Fruit fly (Drosophila melanogaster) whole organism, embryonic: ENCODE results near the gene lawc.

Experiments used
- Atf6 ChIP-seq: fragments of 200-800 bp; sonication (Bioruptor generic); IDR thresholded peaks from 2 replicates; pipeline ENCODE4 v1.3.6; 2022; ENCODE audit warnings: missing biosample characterization, missing genetic modification characterization
- Blimp-1 ChIP-seq: fragments of 200-800 bp; sonication (Bioruptor generic); optimal IDR thresholded peaks from 3 replicates; lab custom pipeline; 2018; ENCODE audit warnings: missing biosample characterization, missing genetic modification characterization, mild to moderate bottlenecking, moderate library complexity, missing genetic modification reagents
- CG13296 ChIP-seq: fragments of 200-800 bp; sonication (Bioruptor generic); optimal IDR thresholded peaks from 3 replicates; lab custom pipeline; 2018; ENCODE audit warnings: missing biosample characterization, mild to moderate bottlenecking, missing genetic modification characterization
- CG13894 ChIP-seq: fragments of 200-800 bp; sonication (Bioruptor generic); optimal IDR thresholded peaks from 3 replicates; lab custom pipeline; 2018; ENCODE audit warnings: missing biosample characterization, mild to moderate bottlenecking, missing genetic modification characterization, moderate library complexity
- CG14014 ChIP-seq: fragments of 200-800 bp; sonication (Bioruptor generic); IDR thresholded peaks from 2 replicates; pipeline ENCODE4 v1.3.6; 2022; ENCODE audit warnings: missing biosample characterization, missing genetic modification characterization
- CG14860 ChIP-seq: fragments of 200-800 bp; sonication (Bioruptor generic); IDR thresholded peaks from 3 replicates; pipeline ENCODE4 v1.3.6; 2022; ENCODE audit warnings: missing biosample characterization, missing genetic modification characterization; ENCODE audit not compliant: partially characterized antibody
- CG15601 ChIP-seq: fragments of 200-800 bp; sonication (Bioruptor generic); optimal IDR thresholded peaks from 3 replicates; lab custom pipeline; 2019; ENCODE audit warnings: missing biosample characterization, mild to moderate bottlenecking, missing genetic modification characterization, moderate library complexity
- CG17802 ChIP-seq: fragments of 200-800 bp; sonication (Bioruptor generic); optimal IDR thresholded peaks from 2 replicates; lab custom pipeline; 2018; ENCODE audit warnings: missing biosample characterization, mild to moderate bottlenecking, missing genetic modification characterization, moderate library complexity
- CG1832 ChIP-seq: fragments of 200-800 bp; sonication (Bioruptor generic); optimal IDR thresholded peaks from 2 replicates; lab custom pipeline; 2017; ENCODE audit warnings: missing biosample characterization, mild to moderate bottlenecking, missing genetic modification characterization, inconsistent platforms
- CG2129 ChIP-seq: fragments of 200-800 bp; sonication (Bioruptor generic); IDR thresholded peaks from 2 replicates; pipeline ENCODE4 v1.3.6; 2022; ENCODE audit warnings: missing biosample characterization, missing genetic modification characterization; ENCODE audit not compliant: partially characterized antibody
- CG2199 ChIP-seq: fragments of 200-800 bp; sonication (Bioruptor generic); IDR thresholded peaks from 3 replicates; pipeline ENCODE4 v1.3.6; 2022; ENCODE audit warnings: missing biosample characterization, missing genetic modification characterization
- CG31441 ChIP-seq: fragments of 200-800 bp; sonication (Bioruptor generic); IDR thresholded peaks from 2 replicates; pipeline ENCODE4 v1.3.6; 2022; ENCODE audit warnings: missing biosample characterization, missing genetic modification characterization
- CG3281 ChIP-seq: fragments of 200-800 bp; sonication (Bioruptor generic); optimal IDR thresholded peaks from 3 replicates; lab custom pipeline; 2017; ENCODE audit warnings: missing biosample characterization, mild to moderate bottlenecking, missing genetic modification characterization
- CG34376 ChIP-seq: fragments of 200-800 bp; sonication (Bioruptor generic); optimal IDR thresholded peaks from 2 replicates; lab custom pipeline; 2018; ENCODE audit warnings: missing biosample characterization, mild to moderate bottlenecking, missing genetic modification characterization
- CG42726 ChIP-seq: fragments of 200-800 bp; sonication (Bioruptor generic); IDR thresholded peaks from 2 replicates; pipeline ENCODE4 v1.3.6; 2022; ENCODE audit warnings: missing biosample characterization, missing genetic modification characterization; ENCODE audit not compliant: partially characterized antibody
- CG43689 ChIP-seq: fragments of 200-800 bp; sonication (Bioruptor generic); IDR thresholded peaks from 2 replicates; pipeline ENCODE4 v1.3.6; 2022; ENCODE audit warnings: missing biosample characterization, missing genetic modification characterization
- CG4404 ChIP-seq: fragments of 200-800 bp; sonication (Bioruptor generic); IDR thresholded peaks from 2 replicates; pipeline ENCODE4 v1.3.6; 2022; ENCODE audit warnings: missing biosample characterization, missing genetic modification characterization
- CG4424 ChIP-seq: fragments of 200-800 bp; sonication (Bioruptor generic); optimal IDR thresholded peaks from 3 replicates; lab custom pipeline; 2016; ENCODE audit warnings: missing biosample characterization, missing genetic modification characterization
- CG4617 ChIP-seq: fragments of 200-800 bp; sonication (Bioruptor generic); optimal IDR thresholded peaks from 3 replicates; lab custom pipeline; 2016; ENCODE audit warnings: missing biosample characterization, missing genetic modification characterization, borderline replicate concordance
- CG5180 ChIP-seq: fragments of 200-800 bp; sonication (Bioruptor generic); optimal IDR thresholded peaks from 3 replicates; lab custom pipeline; 2017; ENCODE audit warnings: missing biosample characterization, missing genetic modification characterization, mild to moderate bottlenecking, moderate library complexity, missing genetic modification reagents
- CG6654 ChIP-seq: fragments of 200-800 bp; sonication (Bioruptor generic); optimal IDR thresholded peaks from 2 replicates; lab custom pipeline; 2017; ENCODE audit warnings: missing biosample characterization, mild to moderate bottlenecking, missing genetic modification characterization
- CG8388 ChIP-seq: fragments of 200-800 bp; sonication (Bioruptor generic); optimal IDR thresholded peaks from 2 replicates; lab custom pipeline; 2019; ENCODE audit warnings: missing biosample characterization, mild to moderate bottlenecking, missing genetic modification characterization, moderate library complexity
- Dip2 ChIP-seq: fragments of 200-800 bp; sonication (Bioruptor generic); IDR thresholded peaks from 2 replicates; pipeline ENCODE4 v1.3.6; 2022; ENCODE audit warnings: missing biosample characterization, missing genetic modification characterization
- Dp ChIP-seq: fragments of 200-800 bp; sonication (Bioruptor generic); optimal IDR thresholded peaks from 2 replicates; lab custom pipeline; 2018; ENCODE audit warnings: missing biosample characterization, mild to moderate bottlenecking, missing genetic modification characterization, moderate library complexity
- HLHmδ ChIP-seq: fragments of 200-800 bp; sonication (Bioruptor generic); optimal IDR thresholded peaks from 2 replicates; lab custom pipeline; 2018; ENCODE audit warnings: missing biosample characterization, mild to moderate bottlenecking, missing genetic modification characterization, moderate library complexity
- HmgZ ChIP-seq: fragments of 200-800 bp; sonication (Bioruptor generic); optimal IDR thresholded peaks from 2 replicates; lab custom pipeline; 2018; ENCODE audit warnings: missing biosample characterization, mild to moderate bottlenecking, missing genetic modification characterization
- Lpt ChIP-seq: fragments of >200 bp; optimal IDR thresholded peaks from 2 replicates; lab custom pipeline; 2018; ENCODE audit warnings: missing biosample characterization, missing genetic modification characterization
- MBD-R2 ChIP-seq: fragments of 200-800 bp; sonication (Bioruptor generic); IDR thresholded peaks from 2 replicates; pipeline ENCODE4 v1.3.6; 2022; ENCODE audit warnings: missing biosample characterization, missing genetic modification characterization
- Med ChIP-seq: fragments of 200-800 bp; sonication (Bioruptor generic); peaks from one replicate; lab custom pipeline; 2016; ENCODE audit warnings: missing biosample characterization, missing genetic modification characterization, mild to moderate bottlenecking, inconsistent platforms, moderate library complexity
- Myb ChIP-seq: fragments of 200-800 bp; sonication (Bioruptor generic); optimal IDR thresholded peaks from 2 replicates; lab custom pipeline; 2016; ENCODE audit warnings: missing biosample characterization, missing genetic modification characterization
- Tbp ChIP-seq: fragments of >200 bp; optimal IDR thresholded peaks from 2 replicates; lab custom pipeline; 2018; ENCODE audit warnings: missing biosample characterization, missing genetic modification characterization
- ap ChIP-seq: fragments of 200-800 bp; sonication (Bioruptor generic); IDR thresholded peaks from 2 replicates; pipeline ENCODE4 v1.3.6; 2022; ENCODE audit warnings: missing biosample characterization, missing genetic modification characterization
- cad ChIP-seq: fragments of >200 bp; optimal IDR thresholded peaks from 2 replicates; lab custom pipeline; 2017; ENCODE audit warnings: missing biosample characterization, missing genetic modification characterization
- chinmo ChIP-seq: fragments of 200-800 bp; sonication (Bioruptor generic); IDR thresholded peaks from 4 replicates; pipeline ENCODE4 v1.3.6; 2022; ENCODE audit warnings: missing biosample characterization, missing genetic modification characterization; ENCODE audit not compliant: partially characterized antibody
- ewg ChIP-seq: fragments of 200-800 bp; sonication (Bioruptor generic); optimal IDR thresholded peaks from 3 replicates; lab custom pipeline; 2017; ENCODE audit warnings: mild to moderate bottlenecking, missing biosample characterization, missing genetic modification reagents, missing genetic modification characterization
- gcm2 ChIP-seq: fragments of 200-800 bp; sonication (Bioruptor generic); optimal IDR thresholded peaks from 2 replicates; lab custom pipeline; 2016; ENCODE audit warnings: missing biosample characterization, missing genetic modification characterization
- hb ChIP-seq: fragments of 200-800 bp; sonication (Bioruptor generic); IDR thresholded peaks from 3 replicates; pipeline ENCODE4 v1.3.6; 2022; ENCODE audit warnings: missing biosample characterization, missing genetic modification characterization; ENCODE audit not compliant: partially characterized antibody
- ken ChIP-seq: fragments of 200-800 bp; sonication (Bioruptor generic); IDR thresholded peaks from 3 replicates; pipeline ENCODE4 v1.3.6; 2022; ENCODE audit warnings: missing biosample characterization, missing genetic modification characterization
- lola ChIP-seq, 3 experiments: fragments of >200 bp in 2 of 3; fragments of 200-800 bp in 1 of 3; sonication (Bioruptor generic) in 1 of 3; optimal IDR thresholded peaks; 2 replicates each; lab custom pipeline; 2017 to 2019; ENCODE audit warnings: missing biosample characterization in 3 of 3, missing genetic modification characterization in 3 of 3, mild to moderate bottlenecking in 1 of 3, moderate library complexity in 1 of 3
- mam ChIP-seq: fragments of 200-800 bp; sonication (Bioruptor generic); optimal IDR thresholded peaks from 3 replicates; lab custom pipeline; 2016; ENCODE audit warnings: missing biosample characterization, missing genetic modification characterization
- nerfin-1 ChIP-seq: fragments of 200-800 bp; sonication (Bioruptor generic); optimal IDR thresholded peaks from 3 replicates; lab custom pipeline; 2019; ENCODE audit warnings: missing biosample characterization, mild to moderate bottlenecking, missing genetic modification characterization, moderate library complexity
- prd ChIP-seq, 3 experiments: fragments of >200 bp in 2 of 3; fragments of 200-800 bp in 1 of 3; sonication (Bioruptor generic) in 1 of 3; optimal IDR thresholded peaks in 2 of 3; IDR thresholded peaks in 1 of 3; 2 replicates in 2 of 3; 3 replicates in 1 of 3; pipeline versions ENCODE4 v1.3.6 to Lab custom; 2017 to 2022; ENCODE audit warnings: missing biosample characterization in 1 of 3, missing genetic modification characterization in 1 of 3
- sens ChIP-seq: fragments of 200-800 bp; sonication (Bioruptor generic); peaks from one replicate; lab custom pipeline; 2016; ENCODE audit warnings: missing biosample characterization, missing genetic modification characterization
- so ChIP-seq: fragments of 200-800 bp; sonication (Bioruptor generic); IDR thresholded peaks from 3 replicates; pipeline ENCODE4 v1.3.6; 2022; ENCODE audit warnings: missing biosample characterization, missing genetic modification characterization
- tin ChIP-seq: fragments of 200-800 bp; sonication (Bioruptor generic); optimal IDR thresholded peaks from 3 replicates; lab custom pipeline; 2016; ENCODE audit warnings: missing biosample characterization, missing genetic modification characterization
- trem ChIP-seq: fragments of 200-800 bp; optimal IDR thresholded peaks from 3 replicates; lab custom pipeline; 2019; ENCODE audit warnings: missing biosample characterization, mild to moderate bottlenecking, missing genetic modification characterization, moderate library complexity
- yki ChIP-seq: fragments of >200 bp; optimal IDR thresholded peaks from 3 replicates; lab custom pipeline; 2018
- z ChIP-seq: fragments of 200-800 bp; sonication (Bioruptor generic); IDR thresholded peaks from 3 replicates; pipeline ENCODE4 v1.3.6; 2022; ENCODE audit warnings: missing biosample characterization, missing genetic modification characterization
- zfh2 ChIP-seq: fragments of 200-800 bp; sonication (Bioruptor generic); optimal IDR thresholded peaks from 2 replicates; lab custom pipeline; 2016; ENCODE audit warnings: missing biosample characterization, missing genetic modification characterization

lawc gene

DNA sequence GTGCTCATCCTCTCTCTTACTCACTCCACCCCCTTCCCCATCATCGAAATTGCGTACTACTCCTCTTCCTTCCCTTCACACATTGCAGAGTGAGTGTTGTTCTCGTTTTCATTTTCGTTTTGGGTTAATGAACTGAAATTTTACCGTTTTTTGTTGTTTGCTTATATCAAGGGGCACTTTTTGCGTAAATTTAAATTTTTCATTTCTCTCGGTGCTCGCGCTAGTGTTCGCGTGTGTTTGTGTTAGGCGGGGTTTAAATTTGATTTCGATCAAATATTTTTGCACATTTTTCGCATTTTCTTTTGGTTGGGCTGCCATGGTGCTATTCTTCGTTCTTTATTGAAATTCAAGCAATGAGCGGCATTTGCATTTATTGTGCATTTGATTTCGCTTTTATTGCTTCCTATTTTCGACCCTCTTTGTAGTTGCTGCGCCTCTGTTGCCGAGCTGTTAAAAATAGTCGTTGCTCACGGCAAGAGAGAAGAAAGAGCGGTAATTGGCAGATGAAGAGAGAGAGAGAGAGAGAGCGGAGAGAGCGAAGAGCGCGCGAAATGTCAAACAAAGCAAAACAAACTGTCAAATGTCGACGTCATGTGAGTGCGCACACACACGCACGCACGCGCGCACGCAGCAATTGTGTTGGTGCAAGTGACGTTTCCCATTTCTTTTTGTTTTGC lies 9.5 kb upstream of the lawc start (continued):
- no peak for TF ChIP-seq CG13894 (tag; lab: Kevin White, UChicago)
- peak; percentile 10; the same call in 1 of the 2 replicates for TF ChIP-seq CG14014 (GFP tag; lab: Robert Waterston, UW)
- TF ChIP-seq zfh2 (GFP tag; lab: Kevin White, UChicago), result no peak
- TF ChIP-seq CG4404 (GFP tag; lab: Robert Waterston, UW), result no peak
- peak; percentile 50; the same call in 1 of the 2 replicates for TF ChIP-seq Atf6 (GFP tag; lab: Robert Waterston, UW)
- TF ChIP-seq mam (GFP tag; lab: Kevin White, UChicago), result no peak
- TF ChIP-seq CG4424 (GFP tag; lab: Kevin White, UChicago), result no peak
- TF ChIP-seq CG13296 (GFP tag; lab: Kevin White, UChicago), result peak; percentile 29
- TF ChIP-seq z, result 0 out of 3 replicates have a peak, but pooled peaks have one; percentile 14
- no peak for TF ChIP-seq CG14860 (GFP tag; lab: Robert Waterston, UW)
- TF ChIP-seq CG34376 (GFP tag; lab: Kevin White, UChicago), result peak; percentile 30
- no peak for TF ChIP-seq tin (GFP tag; lab: Kevin White, UChicago)
- TF ChIP-seq lola (GFP tag; optimal IDR thresholded peaks at IDR 0.05; lab: Kevin White, UChicago), result peak in 1 of 3 experiments; percentile 43
- TF ChIP-seq gcm2 (GFP tag; lab: Kevin White, UChicago), result no peak
- no peak for TF ChIP-seq Dp (GFP tag; lab: Kevin White, UChicago)
- no peak for TF ChIP-seq hb (GFP tag; lab: Robert Waterston, UW)
- TF ChIP-seq prd (optimal IDR thresholded peaks at IDR 0.05; lab: Kevin White, UChicago), result no peak
- no peak for TF ChIP-seq prd (GFP tag; IDR thresholded peaks at IDR 0.05; lab: Robert Waterston, UW)
- TF ChIP-seq nerfin-1 (tag; lab: Kevin White, UChicago), result peak; percentile 2
- TF ChIP-seq CG17802 (tag; lab: Kevin White, UChicago), result no peak
- no peak for TF ChIP-seq CG4617 (GFP tag; lab: Kevin White, UChicago)
- peak; percentile 89; the same call in 3 of the 4 replicates for TF ChIP-seq chinmo (GFP tag; lab: Robert Waterston, UW)
- peak; percentile 44 for TF ChIP-seq cad (GFP tag; lab: Kevin White, UChicago)
- TF ChIP-seq CG5180, result peak; percentile 19
- 0 out of 3 replicates have a peak, but pooled peaks have one; percentile 52 for TF ChIP-seq so (GFP tag; lab: Robert Waterston, UW)
- no peak for TF ChIP-seq CG31441
- peak; percentile 49 for TF ChIP-seq Med
- TF ChIP-seq CG2129, result no peak
- TF ChIP-seq CG42726 (GFP tag; lab: Robert Waterston, UW), result no peak
- peak; percentile 40 for TF ChIP-seq HLHmδ
- no peak for TF ChIP-seq CG8388 (GFP tag; lab: Kevin White, UChicago)
- TF ChIP-seq ap (GFP tag; lab: Robert Waterston, UW), result no peak
- peak; percentile 88 for TF ChIP-seq Lpt (GFP tag; lab: Kevin White, UChicago)
- no peak for TF ChIP-seq Tbp
- TF ChIP-seq CG1832 (GFP tag; lab: Kevin White, UChicago), result no peak
- TF ChIP-seq Blimp-1 (GFP tag; lab: Kevin White, UChicago), result peak; percentile 16
- TF ChIP-seq MBD-R2 (GFP tag; lab: Robert Waterston, UW), result 0 out of 2 replicates have a peak, but pooled peaks have one; percentile 22
- TF ChIP-seq Myb (GFP tag; lab: Kevin White, UChicago), result no peak
- peak; percentile 99 for TF ChIP-seq yki
- no peak for TF ChIP-seq CG6654 (GFP tag; lab: Kevin White, UChicago)
- peak; percentile 50; the same call in 1 of the 3 replicates for TF ChIP-seq ken
- TF ChIP-seq ewg, result peak; percentile 73
- no peak for TF ChIP-seq CG15601 (tag; lab: Kevin White, UChicago)
- TF ChIP-seq CG2199 (GFP tag; lab: Robert Waterston, UW), result 0 out of 3 replicates have a peak, but pooled peaks have one; percentile 50
- TF ChIP-seq CG3281 (GFP tag; lab: Kevin White, UChicago), result no peak
- TF ChIP-seq HmgZ (tag; lab: Kevin White, UChicago), result no peak
- peak; percentile 17 for TF ChIP-seq trem
- TF ChIP-seq Dip2 (GFP tag; lab: Robert Waterston, UW), result no peak
- no peak for TF ChIP-seq CG43689 (GFP tag; lab: Robert Waterston, UW)
- TF ChIP-seq sens, result peak; percentile 39
